Worm (Caenorhabditis elegans) whole organism, L2 larva: ENCODE results near the gene F18E9.7.

ENCODE experiments used
- R02D3.7 ChIP-seq: fragments of 150-350 bp; optimal IDR thresholded peaks from 2 replicates; lab custom pipeline; 2014; ENCODE audit warnings: missing biosample characterization, missing genetic modification characterization
- blmp-1 ChIP-seq: sonication (generic microtip); optimal IDR thresholded peaks from 2 replicates; lab custom pipeline; 2017; ENCODE audit warnings: missing genetic modification characterization, mild to moderate bottlenecking, missing compliant biosample characterization, antibody characterized with exemption, moderate library complexity; ENCODE audit not compliant: insufficient read depth
- ceh-82 ChIP-seq: fragments of 150-350 bp; optimal IDR thresholded peaks from 2 replicates; lab custom pipeline; 2014; ENCODE audit warnings: missing biosample characterization, missing genetic modification characterization
- dmd-4 ChIP-seq: sonication (generic microtip); optimal IDR thresholded peaks from 2 replicates; lab custom pipeline; 2017; ENCODE audit warnings: missing biosample characterization, missing genetic modification characterization
- elt-1 ChIP-seq: fragments of 150-350 bp; optimal IDR thresholded peaks from 2 replicates; lab custom pipeline; 2014; ENCODE audit warnings: missing biosample characterization, missing genetic modification characterization
- elt-3 ChIP-seq: sonication (generic microtip); optimal IDR thresholded peaks from 2 replicates; lab custom pipeline; 2017; ENCODE audit warnings: missing biosample characterization, missing genetic modification characterization
- lin-13 ChIP-seq: fragments of 150-350 bp; optimal IDR thresholded peaks from 2 replicates; lab custom pipeline; 2014; ENCODE audit warnings: missing biosample characterization, missing genetic modification reagents, missing genetic modification characterization
- mdl-1 ChIP-seq, 2 experiments: fragments of 150-350 bp in 1 of 2; sonication (generic microtip) in 1 of 2; optimal IDR thresholded peaks; 2 replicates each; lab custom pipeline; 2017; ENCODE audit warnings: missing biosample characterization in 2 of 2, missing genetic modification characterization in 2 of 2
- nhr-11 ChIP-seq: fragments of 150-350 bp; optimal IDR thresholded peaks from 2 replicates; lab custom pipeline; 2014; ENCODE audit warnings: missing biosample characterization, missing genetic modification characterization
- nhr-6 ChIP-seq: fragments of 150-350 bp; optimal IDR thresholded peaks from 2 replicates; lab custom pipeline; 2014; ENCODE audit warnings: missing biosample characterization, missing genetic modification characterization
- skn-1 ChIP-seq: sonication (generic microtip); optimal IDR thresholded peaks from 2 replicates; lab custom pipeline; 2017; ENCODE audit warnings: missing biosample characterization, missing genetic modification characterization
- sma-3 ChIP-seq: sonication (generic microtip); optimal IDR thresholded peaks from 2 replicates; lab custom pipeline; 2016; ENCODE audit warnings: missing genetic modification reagents, missing genetic modification characterization, missing compliant biosample characterization
- unc-55 ChIP-seq: fragments of 150-350 bp; sonication (generic microtip); optimal IDR thresholded peaks from 3 replicates; lab custom pipeline; 2014; ENCODE audit warnings: missing biosample characterization, missing genetic modification reagents, missing genetic modification characterization

DNA sequence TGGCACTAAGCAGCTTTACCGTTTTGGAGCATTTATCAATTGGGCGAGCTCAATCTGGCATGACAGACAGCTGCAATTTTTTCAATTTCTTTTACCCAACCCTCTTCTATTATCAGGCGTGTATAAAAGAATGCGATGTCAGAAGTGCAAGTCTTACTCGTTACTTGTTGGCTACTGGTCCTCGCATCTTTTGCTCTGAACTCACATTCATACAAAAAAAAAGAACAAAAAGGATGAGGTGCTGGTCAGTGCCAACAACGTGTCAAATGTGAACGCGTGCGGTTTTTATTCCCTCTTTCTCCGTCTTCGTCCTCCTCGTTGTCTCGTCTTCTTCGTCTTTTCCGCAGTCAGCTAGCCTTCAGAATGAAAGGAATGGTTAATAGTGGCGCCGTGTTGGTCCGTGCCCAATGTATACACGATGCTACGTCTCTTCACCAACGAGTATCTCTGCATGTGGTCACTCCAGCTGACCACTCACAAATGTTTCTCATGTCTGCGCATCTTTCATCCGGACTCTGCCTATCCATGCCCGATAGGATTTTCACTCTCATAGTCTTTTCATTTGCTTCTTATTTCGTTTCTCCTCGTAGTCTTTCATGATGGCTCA lies 31.6 kb downstream of the F18E9.7 start:
- TF ChIP-seq unc-55 (GFP tag; lab: Kevin White, UChicago) (no peak), nhr-6 (tag; lab: Kevin White, UChicago) (no peak), nhr-11 (tag; lab: Kevin White, UChicago) (no peak), lin-13 (GFP tag; lab: Kevin White, UChicago) (no peak), blmp-1 (tag; lab: Kevin White, UChicago) (no peak), elt-3 (tag; lab: Kevin White, UChicago) (no peak), elt-1 (tag; lab: Kevin White, UChicago) (no peak), dmd-4 (tag; lab: Kevin White, UChicago) (no peak), R02D3.7 (no peak), mdl-1 (tag; optimal IDR thresholded peaks at IDR 0.05; lab: Kevin White, UChicago) (peak; percentile 32 to 60), sma-3 (GFP tag; lab: Kevin White, UChicago) (no peak), ceh-82 (tag; lab: Kevin White, UChicago) (no peak), skn-1 (no peak)
